Fruit fly (Drosophila melanogaster): ENCODE data around the gene Gp93.

Gene Gp93

DNA sequence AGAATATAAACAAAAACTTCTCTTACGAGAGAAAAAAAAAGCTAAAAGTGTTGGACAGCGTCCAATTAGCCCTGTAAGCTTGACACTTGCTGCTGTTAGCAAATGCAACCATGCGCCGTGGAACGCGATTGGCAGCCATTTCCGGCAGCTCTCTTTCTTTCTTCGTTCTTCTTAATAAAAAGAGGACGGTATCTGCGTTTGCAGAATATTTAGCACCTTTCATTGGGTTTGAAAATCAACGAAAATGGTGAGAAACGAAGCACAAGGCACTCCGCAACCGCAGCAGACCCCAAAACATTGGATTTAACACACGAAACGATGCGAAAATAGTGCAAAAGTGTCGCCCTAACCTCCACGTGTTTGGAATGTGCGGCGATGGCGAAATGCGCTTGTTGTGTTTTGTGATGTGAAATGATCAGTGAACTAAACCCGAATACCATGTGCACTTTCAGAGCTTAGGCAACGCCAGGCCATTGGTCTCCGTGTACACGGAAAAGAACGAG is 25.8 kb upstream of the Gp93 start, which contains the start of gene RpL4 (continued):
- TF ChIP-seq CG3281 (GFP tag; optimal IDR thresholded peaks at IDR 0.05) (peak; percentile 90), Drgx (GFP tag; IDR thresholded peaks at IDR 0.05) (0 out of 2 replicates have a peak, but pooled peaks have one; percentile 15), CG12299 (tag; optimal IDR thresholded peaks at IDR 0.05) (peak; percentile 54), Tbp (GFP tag; optimal IDR thresholded peaks at IDR 0.05) (peak; percentile 6), rib (GFP tag; IDR thresholded peaks at IDR 0.05) (no peak), ssp (GFP tag; IDR thresholded peaks at IDR 0.05) (no peak), abd-A (tag; optimal IDR thresholded peaks at IDR 0.05) (no peak), Mad (GFP tag; optimal IDR thresholded peaks at IDR 0.05) (peak; percentile 79), C15 (GFP tag; IDR thresholded peaks at IDR 0.05) (peak; percentile 72; the same call in 1 of the 3 replicates), HLH54F (GFP tag; optimal IDR thresholded peaks at IDR 0.05) (peak; percentile 75), maf-S (GFP tag; optimal IDR thresholded peaks at IDR 0.05) (peak; percentile 56), CG4328 (GFP tag; optimal IDR thresholded peaks at IDR 0.05) (peak; percentile 88), CG31365 (tag; optimal IDR thresholded peaks at IDR 0.05) (peak; percentile 69), nerfin-2 (GFP tag; IDR thresholded peaks at IDR 0.05; ENCODE audit: partially characterized antibody) (no peak), croc (GFP tag; conservative IDR thresholded peaks at IDR 0.05) (no peak), CG18764 (GFP tag; optimal IDR thresholded peaks at IDR 0.05) (peak; percentile 66), CG9215 (GFP tag; IDR thresholded peaks at IDR 0.05) (no peak), Med (GFP tag) (peak; percentile 98), Hr51 (GFP tag; optimal IDR thresholded peaks at IDR 0.05) (peak; percentile 76 to 79), CG17912 (GFP tag; optimal IDR thresholded peaks at IDR 0.05) (peak; percentile 96), so (GFP tag; IDR thresholded peaks at IDR 0.05) (peak; percentile 70; the same call in 2 of the 3 replicates), grau (tag; optimal IDR thresholded peaks at IDR 0.05) (peak; percentile 64), CG17328 (GFP tag; IDR thresholded peaks at IDR 0.05) (peak; percentile 91), Bgb (GFP tag; IDR thresholded peaks at IDR 0.05; ENCODE audit: partially characterized antibody) (peak; percentile 43), Oaz (GFP tag; IDR thresholded peaks at IDR 0.05) (peak; percentile 69), CG13296 (GFP tag; optimal IDR thresholded peaks at IDR 0.05) (peak; percentile 89), ranshi (GFP tag; IDR thresholded peaks at IDR 0.05) (peak; percentile 77), CG2678 (tag; optimal IDR thresholded peaks at IDR 0.05) (peak; percentile 71), sr (GFP tag; IDR thresholded peaks at IDR 0.05) (peak; percentile 89), tna (GFP tag; IDR thresholded peaks at IDR 0.05; ENCODE audit: partially characterized antibody) (0 out of 2 replicates have a peak, but pooled peaks have one; percentile 16), CG6791 (GFP tag; IDR thresholded peaks at IDR 0.05; ENCODE audit: partially characterized antibody) (no peak), HmgD (GFP tag; optimal IDR thresholded peaks at IDR 0.05) (peak; percentile 42), Antp (GFP tag; optimal IDR thresholded peaks at IDR 0.05) (peak; percentile 53), CG1602 (GFP tag; optimal IDR thresholded peaks at IDR 0.05) (peak; percentile 39), Jarid2 (GFP tag; optimal IDR thresholded peaks at IDR 0.05) (peak; percentile 50), MTF-1 (GFP tag; optimal IDR thresholded peaks at IDR 0.05; ENCODE audit: borderline replicate concordance) (peak; percentile 96), pfk (GFP tag; optimal IDR thresholded peaks at IDR 0.05) (peak; percentile 83), Atf-2 (GFP tag; optimal IDR thresholded peaks at IDR 0.05) (peak; percentile 48), gem (tag; optimal IDR thresholded peaks at IDR 0.05) (peak; percentile 59), NfI (GFP tag; optimal IDR thresholded peaks at IDR 0.05) (peak; percentile 96), Ets97D (GFP tag; optimal IDR thresholded peaks at IDR 0.05) (peak; percentile 99), CG17802 (tag; optimal IDR thresholded peaks at IDR 0.05) (peak; percentile 71), CG9876 (GFP tag; optimal IDR thresholded peaks at IDR 0.05) (peak; percentile 71), Dref (GFP tag; IDR thresholded peaks at IDR 0.05) (peak; percentile 41; the same call in 1 of the 2 replicates), pzg (GFP tag; optimal IDR thresholded peaks at IDR 0.05) (peak; percentile 45), CG10209 (GFP tag; optimal IDR thresholded peaks at IDR 0.05) (peak; percentile 91), CG7928 (GFP tag; optimal IDR thresholded peaks at IDR 0.05) (peak; percentile 56), CG6272 (GFP tag; IDR thresholded peaks at IDR 0.05) (peak; percentile 52), Nf-YC (tag; optimal IDR thresholded peaks at IDR 0.05) (peak; percentile 38), CG12071 (GFP tag; optimal IDR thresholded peaks at IDR 0.05) (peak; percentile 88)

All from whole organism, embryonic.